Worm (Caenorhabditis elegans): ENCODE results near the gene C28H8.2.
A peak's percentile ranks its signal among the peaks of the same experiment; 100 is the strongest.

The C28H8.2 gene

ce11 chrIII:5871760-5872159 is 48.4 kb upstream of the C28H8.2 start, which contains the start of the genes F01F1.11 and F01F1.3 (continued):
- TF ChIP-seq mep-1 (tag; optimal IDR thresholded peaks at IDR 0.05): peak; percentile 78
- TF ChIP-seq fos-1 (tag; optimal IDR thresholded peaks at IDR 0.05): peak; percentile 57
- TF ChIP-seq unc-62 (GFP tag; optimal IDR thresholded peaks at IDR 0.05): no peak
- TF ChIP-seq nhr-12 (tag; optimal IDR thresholded peaks at IDR 0.05): no peak
- TF ChIP-seq C04F5.9 (tag; optimal IDR thresholded peaks at IDR 0.05): peak; percentile 86
- TF ChIP-seq fkh-10 (GFP tag; optimal IDR thresholded peaks at IDR 0.05): no peak
- no peak for TF ChIP-seq egl-27 (tag; optimal IDR thresholded peaks at IDR 0.05)
- TF ChIP-seq xbp-1 (tag; optimal IDR thresholded peaks at IDR 0.05): peak; percentile 89
- TF ChIP-seq pax-3 (tag; optimal IDR thresholded peaks at IDR 0.05): peak; percentile 88
- peak; percentile 72 for TF ChIP-seq jun-1 (tag; optimal IDR thresholded peaks at IDR 0.05)
- peak; percentile 92 for TF ChIP-seq nhr-71 (tag; optimal IDR thresholded peaks at IDR 0.05)
- peak; percentile 93 for TF ChIP-seq nhr-47 (tag; optimal IDR thresholded peaks at IDR 0.05)
- TF ChIP-seq vab-15 (tag; optimal IDR thresholded peaks at IDR 0.05): no peak
- TF ChIP-seq mef-2 (tag; optimal IDR thresholded peaks at IDR 0.05): peak; percentile 13
- TF ChIP-seq irx-1 (tag; optimal IDR thresholded peaks at IDR 0.05): peak; percentile 91
- peak; percentile 91 for TF ChIP-seq tbx-2 (tag; optimal IDR thresholded peaks at IDR 0.05)
- TF ChIP-seq egl-13 (tag; optimal IDR thresholded peaks at IDR 0.05): peak; percentile 90
- TF ChIP-seq elt-2 (tag; optimal IDR thresholded peaks at IDR 0.05): peak; percentile 52
- TF ChIP-seq dsc-1 (tag; optimal IDR thresholded peaks at IDR 0.05): peak; percentile 59
- TF ChIP-seq unc-130 (tag; optimal IDR thresholded peaks at IDR 0.05): peak; percentile 74
- TF ChIP-seq ceh-82 (tag; optimal IDR thresholded peaks at IDR 0.05): peak; percentile 69 to 82 (median 79)
- TF ChIP-seq hpl-2 (GFP tag; optimal IDR thresholded peaks at IDR 0.05): no peak
- TF ChIP-seq ceh-8 (GFP tag; optimal IDR thresholded peaks at IDR 0.05): peak; percentile 84
- TF ChIP-seq nhr-237 (tag; optimal IDR thresholded peaks at IDR 0.05): no peak
- TF ChIP-seq blmp-1 (tag; optimal IDR thresholded peaks at IDR 0.05): peak; percentile 81
- TF ChIP-seq snpc-4 (tag; optimal IDR thresholded peaks at IDR 0.05): peak; percentile 2
- peak; percentile 19 for TF ChIP-seq lin-15B (tag; optimal IDR thresholded peaks at IDR 0.05)
- TF ChIP-seq sup-37 (GFP tag; optimal IDR thresholded peaks at IDR 0.05): peak; percentile 12
- no peak for TF ChIP-seq nhr-76 (tag; optimal IDR thresholded peaks at IDR 0.05)
- peak; percentile 89 for TF ChIP-seq swsn-7 (tag; optimal IDR thresholded peaks at IDR 0.05)
- TF ChIP-seq elt-3 (tag; optimal IDR thresholded peaks at IDR 0.05): peak in 2 of 6 experiments; percentile 40 to 60
- peak; percentile 85 for TF ChIP-seq lin-14 (GFP tag; optimal IDR thresholded peaks at IDR 0.05)
- TF ChIP-seq skn-1 (tag; optimal IDR thresholded peaks at IDR 0.05): peak; percentile 70
- TF ChIP-seq F16B12.6 (tag; optimal IDR thresholded peaks at IDR 0.05): peak; percentile 48
- TF ChIP-seq efl-3 (GFP tag; optimal IDR thresholded peaks at IDR 0.05): peak; percentile 48
- TF ChIP-seq lir-3 (tag; optimal IDR thresholded peaks at IDR 0.05; ENCODE audit: poor library complexity): peak; percentile 96
- TF ChIP-seq rnt-1 (tag; optimal IDR thresholded peaks at IDR 0.05): peak; percentile 99
- peak; percentile 97 to 98 for TF ChIP-seq lin-35 (GFP tag; optimal IDR thresholded peaks at IDR 0.05)
- peak; percentile 84 to 88 for TF ChIP-seq lsy-2 (tag; optimal IDR thresholded peaks at IDR 0.05)
- TF ChIP-seq hlh-4 (tag; optimal IDR thresholded peaks at IDR 0.05): peak; percentile 50
- peak; percentile 64 for TF ChIP-seq mab-9 (GFP tag; IDR thresholded peaks at IDR 0.05)
- TF ChIP-seq lin-13 (GFP tag; optimal IDR thresholded peaks at IDR 0.05): peak; percentile 83
- TF ChIP-seq alr-1 (tag; optimal IDR thresholded peaks at IDR 0.05; ENCODE audit: borderline replicate concordance): no peak
- TF ChIP-seq pqm-1 (tag; optimal IDR thresholded peaks at IDR 0.05): no peak
- peak; percentile 43 for TF ChIP-seq nhr-11 (tag; optimal IDR thresholded peaks at IDR 0.05)
- peak; percentile 62 for TF ChIP-seq grh-1 (GFP tag; IDR thresholded peaks at IDR 0.05)
